Worm (Caenorhabditis elegans): ENCODE data around the gene M7.8.

DNA sequence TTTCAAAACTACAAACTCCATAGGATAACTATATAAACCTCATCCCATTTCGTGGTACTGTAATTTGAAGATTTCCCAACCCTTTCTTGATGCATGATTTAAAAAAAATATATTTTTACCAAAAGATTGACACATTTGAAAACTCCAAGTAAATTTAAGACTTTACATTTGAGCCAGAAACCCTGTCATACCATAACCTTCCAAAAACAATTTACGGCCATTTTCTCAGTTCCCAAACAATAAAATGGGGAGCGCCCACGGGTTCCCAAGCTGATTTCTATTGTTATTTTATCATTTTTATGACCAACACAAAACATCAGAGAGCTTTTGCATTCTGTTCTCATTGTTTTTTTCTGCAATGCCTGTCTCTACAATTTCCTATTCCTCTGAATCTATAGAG is 17.8 kb upstream of the M7.8 start, which contains the start of gene clc-9:
- TF ChIP-seq cog-1 (tag; optimal IDR thresholded peaks at IDR 0.05), result no peak
- TF ChIP-seq med-1 (GFP tag; optimal IDR thresholded peaks at IDR 0.05; ENCODE audit: insufficient read depth), result no peak
